Worm (Caenorhabditis elegans): ENCODE measurements around the gene F33E11.3.

Gene F33E11.3

ce11 chrV:346005-346404 is 41.5 kb upstream of the F33E11.3 start:
- no peak for TF ChIP-seq gei-17 (GFP tag; optimal IDR thresholded peaks at IDR 0.05)
- no peak for TF ChIP-seq F55B11.4 (tag; optimal IDR thresholded peaks at IDR 0.05; ENCODE audit: borderline replicate concordance, insufficient read depth)
- no peak for TF ChIP-seq nhr-80 (tag; optimal IDR thresholded peaks at IDR 0.05)
- no peak for TF ChIP-seq F57C9.4 (tag; optimal IDR thresholded peaks at IDR 0.05)
- no peak for TF ChIP-seq dpff-1 (tag; optimal IDR thresholded peaks at IDR 0.05)
- no peak for TF ChIP-seq lsl-1 (GFP tag; optimal IDR thresholded peaks at IDR 0.05)
- TF ChIP-seq sptf-2 (GFP tag; optimal IDR thresholded peaks at IDR 0.05) = no peak
- TF ChIP-seq madf-10 (tag; optimal IDR thresholded peaks at IDR 0.05) = no peak
- no peak for TF ChIP-seq unc-130 (GFP tag; optimal IDR thresholded peaks at IDR 0.05)
- TF ChIP-seq Y67H2A.10 (GFP tag; conservative IDR thresholded peaks at IDR 0.05) = no peak
- TF ChIP-seq ZK185.1 (tag; optimal IDR thresholded peaks at IDR 0.05; ENCODE audit: poor library complexity, severe bottlenecking) = no peak
- no peak for TF ChIP-seq mel-28 (tag; optimal IDR thresholded peaks at IDR 0.05; ENCODE audit: borderline replicate concordance)
- no peak for TF ChIP-seq ztf-6 (GFP tag; IDR thresholded peaks at IDR 0.05)
- TF ChIP-seq lag-1 (GFP tag; IDR thresholded peaks at IDR 0.05) = no peak
- TF ChIP-seq pbrm-1 (GFP tag; IDR thresholded peaks at IDR 0.05) = no peak
- TF ChIP-seq ceh-58 (GFP tag; IDR thresholded peaks at IDR 0.05) = no peak
- TF ChIP-seq hmg-1.2 (GFP tag; IDR thresholded peaks at IDR 0.05) = no peak
- no peak for TF ChIP-seq ama-1 (optimal IDR thresholded peaks at IDR 0.05)
- TF ChIP-seq ama-1 (GFP tag; optimal IDR thresholded peaks at IDR 0.05) = no peak
- no peak for TF ChIP-seq ztf-22 (GFP tag; optimal IDR thresholded peaks at IDR 0.05)

- TF ChIP-seq tbp1 (GFP tag; optimal IDR thresholded peaks at IDR 0.05) (no peak), F23B12.7 (tag; optimal IDR thresholded peaks at IDR 0.05; ENCODE audit: insufficient read depth) (no peak), tlf-1 (GFP tag; optimal IDR thresholded peaks at IDR 0.05) (no peak), D2030.7 (GFP tag; IDR thresholded peaks at IDR 0.05) (no peak), F52B5.7 (tag; optimal IDR thresholded peaks at IDR 0.05) (no peak), ama-1 (optimal IDR thresholded peaks at IDR 0.05) (no peak), ama-1 (GFP tag; optimal IDR thresholded peaks at IDR 0.05) (no peak), egrh-3 (GFP tag; IDR thresholded peaks at IDR 0.05) (no peak), hmg-20 (GFP tag; IDR thresholded peaks at IDR 0.05) (no peak), ceh-100 (GFP tag; IDR thresholded peaks at IDR 0.05) (no peak), F10E7.11 (tag; optimal IDR thresholded peaks at IDR 0.05) (no peak), Y56A3A.18 (GFP tag; IDR thresholded peaks at IDR 0.05) (no peak), sdz-38 (tag; optimal IDR thresholded peaks at IDR 0.05) (no peak), mcd-1 (GFP tag; IDR thresholded peaks at IDR 0.05) (no peak), ceh-40 (GFP tag; IDR thresholded peaks at IDR 0.05) (no peak), C17E4.6 (GFP tag; IDR thresholded peaks at IDR 0.05) (no peak), die-1 (tag; optimal IDR thresholded peaks at IDR 0.05) (no peak), dpff-1 (tag; optimal IDR thresholded peaks at IDR 0.05) (no peak), ztf-3 (GFP tag; optimal IDR thresholded peaks at IDR 0.05) (no peak), lin-40 (tag; optimal IDR thresholded peaks at IDR 0.05) (no peak)
Observed at ce11 chrV:343546-343945, 39.0 kb upstream of the F33E11.3 start.

- TF ChIP-seq C06A6.2 (GFP tag; conservative IDR thresholded peaks at IDR 0.05) = no peak
- 0 out of 2 replicates have a peak, but pooled peaks have one; percentile 31 for TF ChIP-seq egl-18 (GFP tag; IDR thresholded peaks at IDR 0.05)
Observed at ce11 chrV:343128-343527, 38.6 kb upstream of the F33E11.3 start, which contains the start of gene wago-10. Gene wago-10 (plus strand): TSS chrV:343428.
